Fruit fly (Drosophila melanogaster) whole organism, embryonic: ENCODE results near the gene CG43439.

Experiments
- Ada2b ChIP-seq: fragments of 200-800 bp; sonication (Bioruptor generic); IDR thresholded peaks from 2 replicates; pipeline ENCODE4 v1.3.6; 2022; ENCODE audit warnings: missing biosample characterization, missing genetic modification characterization
- CG10267 ChIP-seq: fragments of 200-800 bp; sonication (Bioruptor generic); optimal IDR thresholded peaks from 2 replicates; lab custom pipeline; 2018; ENCODE audit warnings: missing biosample characterization, mild to moderate bottlenecking, missing genetic modification characterization, moderate library complexity
- CG10431 ChIP-seq: fragments of 200-800 bp; sonication (Bioruptor generic); optimal IDR thresholded peaks from 3 replicates; lab custom pipeline; 2018; ENCODE audit warnings: missing biosample characterization, mild to moderate bottlenecking, missing genetic modification characterization
- CG10979 ChIP-seq: fragments of 200-800 bp; sonication (Bioruptor generic); optimal IDR thresholded peaks from 2 replicates; lab custom pipeline; 2018; ENCODE audit warnings: missing biosample characterization, mild to moderate bottlenecking, missing genetic modification characterization, moderate library complexity
- CG11398 ChIP-seq: fragments of 200-800 bp; sonication (Bioruptor generic); optimal IDR thresholded peaks from 2 replicates; lab custom pipeline; 2016; ENCODE audit warnings: missing biosample characterization, missing genetic modification characterization
- CG13287 ChIP-seq: fragments of 200-800 bp; sonication (Bioruptor generic); IDR thresholded peaks from 2 replicates; pipeline ENCODE4 v1.3.6; 2022; ENCODE audit warnings: missing biosample characterization, missing genetic modification characterization; ENCODE audit not compliant: partially characterized antibody
- CG14965 ChIP-seq: fragments of 200-800 bp; sonication (Bioruptor generic); optimal IDR thresholded peaks from 2 replicates; lab custom pipeline; 2016; ENCODE audit warnings: missing biosample characterization, missing genetic modification characterization, borderline replicate concordance
- CG17361 ChIP-seq: fragments of 200-800 bp; sonication (Bioruptor generic); IDR thresholded peaks from 3 replicates; pipeline ENCODE4 v1.3.6; 2022; ENCODE audit warnings: missing biosample characterization, missing genetic modification characterization
- CG18619 ChIP-seq: fragments of 200-800 bp; sonication (Bioruptor generic); optimal IDR thresholded peaks from 3 replicates; lab custom pipeline; 2017; ENCODE audit warnings: missing biosample characterization, mild to moderate bottlenecking, missing genetic modification characterization
- CG2678 ChIP-seq: fragments of 200-800 bp; sonication (Bioruptor generic); optimal IDR thresholded peaks from 3 replicates; lab custom pipeline; 2019; ENCODE audit warnings: missing biosample characterization, mild to moderate bottlenecking, missing genetic modification characterization, moderate library complexity
- CG3065 ChIP-seq: fragments of 200-800 bp; sonication (Bioruptor generic); optimal IDR thresholded peaks from 2 replicates; lab custom pipeline; 2016; ENCODE audit warnings: missing biosample characterization, missing genetic modification characterization
- CG6683 ChIP-seq: fragments of 200-800 bp; sonication (Bioruptor generic); optimal IDR thresholded peaks from 2 replicates; lab custom pipeline; 2017; ENCODE audit warnings: missing biosample characterization, mild to moderate bottlenecking, missing genetic modification characterization, missing genetic modification reagents
- CG7372 ChIP-seq: fragments of 200-800 bp; sonication (Bioruptor generic); IDR thresholded peaks from 2 replicates; pipeline ENCODE4 v1.3.6; 2022; ENCODE audit warnings: missing biosample characterization, missing genetic modification characterization
- CG9727 ChIP-seq: fragments of 200-800 bp; sonication (Bioruptor generic); optimal IDR thresholded peaks from 3 replicates; lab custom pipeline; 2017; ENCODE audit warnings: missing biosample characterization, mild to moderate bottlenecking, missing genetic modification characterization
- CG9817 ChIP-seq: fragments of 200-800 bp; sonication (Bioruptor generic); optimal IDR thresholded peaks from 2 replicates; lab custom pipeline; 2018; ENCODE audit warnings: missing biosample characterization, mild to moderate bottlenecking, missing genetic modification characterization, moderate library complexity
- CG9932 ChIP-seq: fragments of 200-800 bp; sonication (Bioruptor generic); IDR thresholded peaks from 2 replicates; pipeline ENCODE4 v1.3.6; 2022; ENCODE audit warnings: missing biosample characterization, missing genetic modification characterization
- Camta ChIP-seq: fragments of 200-800 bp; sonication (Bioruptor generic); optimal IDR thresholded peaks from 2 replicates; lab custom pipeline; 2016; ENCODE audit warnings: missing biosample characterization, missing genetic modification characterization
- CrebB ChIP-seq: fragments of 200-800 bp; sonication (Bioruptor generic); optimal IDR thresholded peaks from 3 replicates; lab custom pipeline; 2018; ENCODE audit warnings: missing biosample characterization, mild to moderate bottlenecking, missing genetic modification characterization
- D19A ChIP-seq: fragments of 200-800 bp; optimal IDR thresholded peaks from 3 replicates; lab custom pipeline; 2019; ENCODE audit warnings: missing biosample characterization, mild to moderate bottlenecking, missing genetic modification characterization, moderate library complexity
- Deaf1 ChIP-seq: fragments of 200-800 bp; optimal IDR thresholded peaks from 3 replicates; lab custom pipeline; 2019; ENCODE audit warnings: missing biosample characterization, mild to moderate bottlenecking, missing genetic modification characterization, moderate library complexity
- Dip2 ChIP-seq: fragments of 200-800 bp; sonication (Bioruptor generic); IDR thresholded peaks from 2 replicates; pipeline ENCODE4 v1.3.6; 2022; ENCODE audit warnings: missing biosample characterization, missing genetic modification characterization
- ERR ChIP-seq: fragments of 200-800 bp; sonication (Bioruptor generic); optimal IDR thresholded peaks from 2 replicates; lab custom pipeline; 2016; ENCODE audit warnings: missing biosample characterization, missing genetic modification characterization
- Hr51 ChIP-seq, 2 experiments: fragments of 200-800 bp; sonication (Bioruptor generic); optimal IDR thresholded peaks; 2 replicates in 1 of 2; 3 replicates in 1 of 2; lab custom pipeline; 2016 to 2018; ENCODE audit warnings: missing biosample characterization in 2 of 2, missing genetic modification characterization in 2 of 2, mild to moderate bottlenecking in 1 of 2, moderate library complexity in 1 of 2
- Jarid2 ChIP-seq: fragments of 200-800 bp; sonication (Bioruptor generic); optimal IDR thresholded peaks from 3 replicates; lab custom pipeline; 2017; ENCODE audit warnings: mild to moderate bottlenecking, missing biosample characterization, missing genetic modification reagents, missing genetic modification characterization
- Mrtf ChIP-seq: fragments of 200-800 bp; sonication (Bioruptor generic); IDR thresholded peaks from 3 replicates; pipeline ENCODE4 v1.3.6; 2022; ENCODE audit warnings: missing biosample characterization, missing genetic modification characterization
- Myb ChIP-seq: fragments of 200-800 bp; sonication (Bioruptor generic); optimal IDR thresholded peaks from 2 replicates; lab custom pipeline; 2016; ENCODE audit warnings: missing biosample characterization, missing genetic modification characterization
- NC2α ChIP-seq: fragments of 200-800 bp; sonication (Bioruptor generic); optimal IDR thresholded peaks from 2 replicates; lab custom pipeline; 2016; ENCODE audit warnings: missing biosample characterization, missing genetic modification characterization
- Oaz ChIP-seq: fragments of 200-800 bp; sonication (Bioruptor generic); IDR thresholded peaks from 2 replicates; pipeline ENCODE4 v1.3.6; 2022; ENCODE audit warnings: missing biosample characterization, missing genetic modification characterization
- Optix ChIP-seq: fragments of 200-800 bp; sonication (Bioruptor generic); IDR thresholded peaks from 3 replicates; pipeline ENCODE4 v1.3.6; 2022; ENCODE audit warnings: missing biosample characterization, missing genetic modification characterization
- Scr ChIP-seq: fragments of 200-800 bp; sonication (Bioruptor generic); IDR thresholded peaks from 2 replicates; pipeline ENCODE4 v1.3.6; 2022; ENCODE audit warnings: missing biosample characterization, missing genetic modification characterization; ENCODE audit not compliant: partially characterized antibody
- Sox102F ChIP-seq: fragments of 200-800 bp; sonication (Bioruptor generic); optimal IDR thresholded peaks from 2 replicates; lab custom pipeline; 2018; ENCODE audit warnings: missing biosample characterization, mild to moderate bottlenecking, missing genetic modification characterization, moderate library complexity
- ato ChIP-seq: fragments of 200-800 bp; sonication (Bioruptor generic); IDR thresholded peaks from 2 replicates; pipeline ENCODE4 v1.3.6; 2022; ENCODE audit warnings: missing biosample characterization, missing genetic modification characterization; ENCODE audit not compliant: partially characterized antibody
- crc ChIP-seq: fragments of 200-800 bp; sonication (Bioruptor generic); optimal IDR thresholded peaks from 2 replicates; lab custom pipeline; 2016; ENCODE audit warnings: missing biosample characterization, missing genetic modification characterization
- dati ChIP-seq: fragments of 200-800 bp; sonication (Bioruptor generic); IDR thresholded peaks from 2 replicates; pipeline ENCODE4 v1.3.6; 2022; ENCODE audit warnings: missing biosample characterization, missing genetic modification characterization
- fu2 ChIP-seq: fragments of 200-800 bp; sonication (Bioruptor generic); optimal IDR thresholded peaks from 2 replicates; lab custom pipeline; 2016; ENCODE audit warnings: missing biosample characterization, missing genetic modification characterization
- gt ChIP-seq: fragments of 200-800 bp; sonication (Bioruptor generic); IDR thresholded peaks from 2 replicates; pipeline ENCODE4 v1.3.6; 2022; ENCODE audit warnings: missing biosample characterization, missing genetic modification characterization
- h ChIP-seq: fragments of >200 bp; optimal IDR thresholded peaks from 2 replicates; lab custom pipeline; 2017
- hkb ChIP-seq, 2 experiments: fragments of 200-800 bp in 1 of 2; fragments of >200 bp in 1 of 2; sonication (Bioruptor generic) in 1 of 2; IDR thresholded peaks in 1 of 2; optimal IDR thresholded peaks in 1 of 2; 2 replicates each; pipeline versions ENCODE4 v1.3.6 to Lab custom; 2017 to 2022; ENCODE audit warnings: missing biosample characterization in 1 of 2, missing genetic modification characterization in 1 of 2
- hth ChIP-seq: fragments of >200 bp; optimal IDR thresholded peaks from 2 replicates; lab custom pipeline; 2017; ENCODE audit warnings: inconsistent platforms
- jumu ChIP-seq: fragments of 200-800 bp; sonication (Bioruptor generic); optimal IDR thresholded peaks from 3 replicates; lab custom pipeline; 2016; ENCODE audit warnings: missing biosample characterization, missing genetic modification characterization
- klu ChIP-seq: fragments of 200-800 bp; sonication (Bioruptor generic); IDR thresholded peaks from 2 replicates; pipeline ENCODE4 v1.3.6; 2022; ENCODE audit warnings: missing biosample characterization, missing genetic modification characterization
- mam ChIP-seq: fragments of 200-800 bp; sonication (Bioruptor generic); optimal IDR thresholded peaks from 3 replicates; lab custom pipeline; 2016; ENCODE audit warnings: missing biosample characterization, missing genetic modification characterization
- onecut ChIP-seq: fragments of 200-800 bp; sonication (Bioruptor generic); IDR thresholded peaks from 2 replicates; pipeline ENCODE4 v1.3.6; 2022; ENCODE audit warnings: missing biosample characterization, missing genetic modification characterization
- otp ChIP-seq: fragments of 200-800 bp; sonication (Bioruptor generic); IDR thresholded peaks from 3 replicates; pipeline ENCODE4, ENCODE4 v1.3.6; 2022; ENCODE audit warnings: missing biosample characterization, missing genetic modification characterization
- peb ChIP-seq: fragments of 200-800 bp; sonication (Bioruptor generic); IDR thresholded peaks from 2 replicates; pipeline ENCODE4 v1.3.6; 2022; ENCODE audit warnings: missing biosample characterization, missing genetic modification characterization
- row ChIP-seq: fragments of 200-800 bp; sonication (Bioruptor generic); IDR thresholded peaks from 3 replicates; pipeline ENCODE4 v1.3.6; 2022; ENCODE audit warnings: missing biosample characterization, missing genetic modification characterization
- sens ChIP-seq: fragments of 200-800 bp; sonication (Bioruptor generic); peaks from one replicate; lab custom pipeline; 2016; ENCODE audit warnings: missing biosample characterization, missing genetic modification characterization
- trem ChIP-seq: fragments of 200-800 bp; optimal IDR thresholded peaks from 3 replicates; lab custom pipeline; 2019; ENCODE audit warnings: missing biosample characterization, mild to moderate bottlenecking, missing genetic modification characterization, moderate library complexity
- twi ChIP-seq: fragments of 200-800 bp; optimal IDR thresholded peaks from 2 replicates; lab custom pipeline; 2019; ENCODE audit warnings: missing biosample characterization, mild to moderate bottlenecking, missing genetic modification characterization, moderate library complexity
- wor ChIP-seq: fragments of 200-800 bp; sonication (Bioruptor generic); IDR thresholded peaks from 2 replicates; pipeline ENCODE4 v1.3.6; 2022; ENCODE audit warnings: missing biosample characterization, missing genetic modification characterization

CG43439 gene

DNA sequence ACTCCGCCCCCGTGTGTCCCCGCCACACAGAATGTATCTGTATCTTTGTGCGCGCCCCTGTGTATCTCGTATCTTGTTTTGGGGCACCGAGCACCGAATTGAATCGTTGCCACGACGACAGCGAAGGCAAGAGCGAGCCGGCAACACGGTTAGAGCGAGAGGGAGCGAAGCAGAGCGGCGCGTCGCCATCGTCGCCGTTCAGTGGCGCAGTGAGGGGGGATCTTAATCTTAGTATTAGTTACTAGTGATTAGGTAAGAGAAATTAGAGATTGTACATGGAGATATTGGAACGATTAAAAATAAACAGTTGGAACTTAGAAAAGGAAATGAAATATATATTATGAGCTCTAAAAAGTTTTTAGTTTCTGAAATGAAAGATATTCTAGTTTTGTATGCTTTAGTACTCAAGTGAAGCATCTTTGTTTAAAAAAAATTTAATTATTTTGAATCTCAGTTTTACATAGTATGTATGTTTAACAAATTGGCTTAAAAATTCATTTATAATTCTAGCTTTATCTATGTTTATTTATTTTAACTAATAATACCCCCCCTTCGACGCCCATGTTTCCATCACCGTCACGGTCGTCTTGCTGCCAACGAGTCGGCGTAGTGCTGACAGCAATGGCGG lies 4.7 kb upstream of the CG43439 start (continued):
- TF ChIP-seq CG9727 (peak; percentile 96), hkb (optimal IDR thresholded peaks at IDR 0.05; lab: Kevin White, UChicago) (no peak), hkb (GFP tag; IDR thresholded peaks at IDR 0.05; lab: Robert Waterston, UW) (peak; percentile 83), Myb (GFP tag; lab: Kevin White, UChicago) (peak; percentile 30), twi (tag; lab: Kevin White, UChicago) (peak; percentile 80), peb (GFP tag; lab: Robert Waterston, UW) (no peak; the same call in none of the 2 replicates), CG9932 (peak; percentile 78), klu (GFP tag; lab: Robert Waterston, UW) (peak; percentile 90), otp (GFP tag; lab: Robert Waterston, UW) (0 out of 3 replicates have a peak, but pooled peaks have one; percentile 19), onecut (GFP tag; lab: Robert Waterston, UW) (peak; percentile 80), Camta (GFP tag; lab: Kevin White, UChicago) (peak; percentile 79), Scr (GFP tag; lab: Robert Waterston, UW) (0 out of 2 replicates have a peak, but pooled peaks have one; percentile 8), dati (GFP tag; lab: Robert Waterston, UW) (0 out of 2 replicates have a peak, but pooled peaks have one; percentile 29), h (lab: Kevin White, UChicago) (no peak), sens (GFP tag; lab: Kevin White, UChicago) (peak; percentile 90), CG9817 (tag; lab: Kevin White, UChicago) (peak; percentile 81), NC2α (GFP tag; lab: Kevin White, UChicago) (no peak), hth (peak; percentile 36), CG10431 (peak; percentile 65), mam (GFP tag; lab: Kevin White, UChicago) (peak; percentile 77), Jarid2 (peak; percentile 79), jumu (peak; percentile 59), CG13287 (GFP tag; lab: Robert Waterston, UW) (no peak; the same call in 1 of the 2 replicates), Mrtf (GFP tag; lab: Robert Waterston, UW) (peak; percentile 78; the same call in 2 of the 3 replicates), CG17361 (GFP tag; lab: Robert Waterston, UW) (peak; percentile 100), CG11398 (GFP tag; lab: Kevin White, UChicago) (no peak), Optix (peak; percentile 61; the same call in 2 of the 3 replicates), CG7372 (peak; percentile 80), crc (GFP tag; lab: Kevin White, UChicago) (peak; percentile 15), D19A (tag; lab: Kevin White, UChicago) (peak; percentile 93), wor (GFP tag; lab: Robert Waterston, UW) (peak; percentile 77), Sox102F (GFP tag; lab: Kevin White, UChicago) (peak; percentile 90), CG2678 (tag; lab: Kevin White, UChicago) (peak; percentile 98), fu2 (GFP tag; lab: Kevin White, UChicago) (peak; percentile 27), ERR (GFP tag; lab: Kevin White, UChicago) (no peak), Deaf1 (tag; lab: Kevin White, UChicago) (peak; percentile 88), Ada2b (GFP tag; lab: Robert Waterston, UW) (peak; percentile 65), trem (tag; lab: Kevin White, UChicago) (peak; percentile 90), CG18619 (GFP tag; lab: Kevin White, UChicago) (peak; percentile 94), CG10267 (tag; lab: Kevin White, UChicago) (peak; percentile 91), CG14965 (GFP tag; lab: Kevin White, UChicago) (peak; percentile 13), Hr51 (GFP tag; optimal IDR thresholded peaks at IDR 0.05; lab: Kevin White, UChicago) (peak; percentile 49 to 94), Oaz (GFP tag; lab: Robert Waterston, UW) (no peak), CrebB (tag; lab: Kevin White, UChicago) (no peak), row (peak; percentile 89), CG6683 (GFP tag; lab: Kevin White, UChicago) (peak; percentile 91), ato (GFP tag; lab: Robert Waterston, UW) (no peak), gt (GFP tag; lab: Robert Waterston, UW) (peak; percentile 56; the same call in 1 of the 2 replicates), Dip2 (GFP tag; lab: Robert Waterston, UW) (no peak), CG10979 (tag; lab: Kevin White, UChicago) (peak; percentile 97), CG3065 (peak; percentile 66)
